Fruit fly (Drosophila melanogaster) whole organism, embryonic: ENCODE results near the gene Cyp28d2.

ENCODE experiments used
- Antp ChIP-seq: fragments of 200-800 bp; sonication (Bioruptor generic); optimal IDR thresholded peaks from 3 replicates; lab custom pipeline; 2016; ENCODE audit warnings: missing biosample characterization, missing genetic modification characterization
- BEAF-32 ChIP-seq: fragments of 200-800 bp; sonication (Bioruptor generic); optimal IDR thresholded peaks from 3 replicates; lab custom pipeline; 2017; ENCODE audit warnings: missing biosample characterization, missing genetic modification characterization, mild to moderate bottlenecking, moderate library complexity, missing genetic modification reagents
- Blimp-1 ChIP-seq: fragments of 200-800 bp; sonication (Bioruptor generic); optimal IDR thresholded peaks from 3 replicates; lab custom pipeline; 2018; ENCODE audit warnings: missing biosample characterization, missing genetic modification characterization, mild to moderate bottlenecking, moderate library complexity, missing genetic modification reagents
- CG10147 ChIP-seq: fragments of 200-800 bp; sonication (Bioruptor generic); optimal IDR thresholded peaks from 2 replicates; lab custom pipeline; 2019; ENCODE audit warnings: missing biosample characterization, mild to moderate bottlenecking, missing genetic modification characterization, moderate library complexity
- CG10209 ChIP-seq: fragments of 200-800 bp; sonication (Bioruptor generic); optimal IDR thresholded peaks from 3 replicates; lab custom pipeline; 2017; ENCODE audit warnings: missing biosample characterization, mild to moderate bottlenecking, missing genetic modification characterization, missing genetic modification reagents
- CG10543 ChIP-seq: fragments of 200-800 bp; sonication (Bioruptor generic); optimal IDR thresholded peaks from 3 replicates; lab custom pipeline; 2017; ENCODE audit warnings: missing biosample characterization, mild to moderate bottlenecking, missing genetic modification characterization, moderate library complexity
- CG11093 ChIP-seq: fragments of 200-800 bp; sonication (Bioruptor generic); IDR thresholded peaks from 3 replicates; pipeline ENCODE4 v1.3.6; 2022; ENCODE audit warnings: missing biosample characterization, missing genetic modification characterization
- CG12155 ChIP-seq: fragments of 200-800 bp; sonication (Bioruptor generic); optimal IDR thresholded peaks from 3 replicates; lab custom pipeline; 2016; ENCODE audit warnings: missing biosample characterization, missing genetic modification characterization
- CG12391 ChIP-seq: fragments of 200-800 bp; sonication (Bioruptor generic); optimal IDR thresholded peaks from 3 replicates; lab custom pipeline; 2018; ENCODE audit warnings: missing biosample characterization, mild to moderate bottlenecking, missing genetic modification characterization, moderate library complexity
- CG12769 ChIP-seq: fragments of 200-800 bp; sonication (Bioruptor generic); optimal IDR thresholded peaks from 2 replicates; lab custom pipeline; 2019; ENCODE audit warnings: missing biosample characterization, mild to moderate bottlenecking, missing genetic modification characterization, moderate library complexity
- CG15479 ChIP-seq: fragments of 200-800 bp; sonication (Bioruptor generic); optimal IDR thresholded peaks from 3 replicates; lab custom pipeline; 2019; ENCODE audit warnings: missing biosample characterization, mild to moderate bottlenecking, missing genetic modification characterization, moderate library complexity
- CG1603 ChIP-seq: fragments of 200-800 bp; sonication (Bioruptor generic); optimal IDR thresholded peaks from 2 replicates; lab custom pipeline; 2019; ENCODE audit warnings: missing biosample characterization, mild to moderate bottlenecking, missing genetic modification characterization, moderate library complexity
- CG1647 ChIP-seq: fragments of 200-800 bp; sonication (Bioruptor generic); optimal IDR thresholded peaks from 3 replicates; lab custom pipeline; 2016; ENCODE audit warnings: missing biosample characterization, missing genetic modification characterization
- CG17186 ChIP-seq: fragments of 200-800 bp; sonication (Bioruptor generic); optimal IDR thresholded peaks from 3 replicates; lab custom pipeline; 2017; ENCODE audit warnings: missing biosample characterization, missing genetic modification reagents, missing genetic modification characterization
- CG17328 ChIP-seq: fragments of 200-800 bp; sonication (Bioruptor generic); IDR thresholded peaks from 2 replicates; pipeline ENCODE4 v1.3.6; 2022; ENCODE audit warnings: missing biosample characterization, missing genetic modification characterization
- CG17385 ChIP-seq: fragments of 200-800 bp; sonication (Bioruptor generic); optimal IDR thresholded peaks from 3 replicates; lab custom pipeline; 2018; ENCODE audit warnings: missing biosample characterization, mild to moderate bottlenecking, missing genetic modification characterization
- CG18011 ChIP-seq: fragments of 200-800 bp; sonication (Bioruptor generic); optimal IDR thresholded peaks from 2 replicates; lab custom pipeline; 2017; ENCODE audit warnings: missing biosample characterization, missing genetic modification characterization, mild to moderate bottlenecking, moderate library complexity, missing genotype
- CG2129 ChIP-seq: fragments of 200-800 bp; sonication (Bioruptor generic); IDR thresholded peaks from 2 replicates; pipeline ENCODE4 v1.3.6; 2022; ENCODE audit warnings: missing biosample characterization, missing genetic modification characterization; ENCODE audit not compliant: partially characterized antibody
- CG2199 ChIP-seq: fragments of 200-800 bp; sonication (Bioruptor generic); IDR thresholded peaks from 3 replicates; pipeline ENCODE4 v1.3.6; 2022; ENCODE audit warnings: missing biosample characterization, missing genetic modification characterization
- CG2202 ChIP-seq: fragments of 200-800 bp; sonication (Bioruptor generic); optimal IDR thresholded peaks from 2 replicates; lab custom pipeline; 2018; ENCODE audit warnings: missing biosample characterization, mild to moderate bottlenecking, missing genetic modification characterization
- CG3995 ChIP-seq: fragments of 200-800 bp; sonication (Bioruptor generic); optimal IDR thresholded peaks from 3 replicates; lab custom pipeline; 2016; ENCODE audit warnings: missing biosample characterization, missing genetic modification characterization
- CG5180 ChIP-seq: fragments of 200-800 bp; sonication (Bioruptor generic); optimal IDR thresholded peaks from 3 replicates; lab custom pipeline; 2017; ENCODE audit warnings: missing biosample characterization, missing genetic modification characterization, mild to moderate bottlenecking, moderate library complexity, missing genetic modification reagents
- CG6765 ChIP-seq: fragments of 200-800 bp; sonication (Bioruptor generic); optimal IDR thresholded peaks from 3 replicates; lab custom pipeline; 2017; ENCODE audit warnings: missing biosample characterization, mild to moderate bottlenecking, missing genetic modification characterization
- CG7271 ChIP-seq: fragments of 200-800 bp; sonication (Bioruptor generic); optimal IDR thresholded peaks from 2 replicates; lab custom pipeline; 2018; ENCODE audit warnings: missing biosample characterization, mild to moderate bottlenecking, missing genetic modification characterization, moderate library complexity
- CG8359 ChIP-seq: fragments of 200-800 bp; sonication (Bioruptor generic); optimal IDR thresholded peaks from 2 replicates; lab custom pipeline; 2017; ENCODE audit warnings: missing biosample characterization, mild to moderate bottlenecking, missing genetic modification characterization, borderline replicate concordance
- CrebB ChIP-seq: fragments of 200-800 bp; sonication (Bioruptor generic); optimal IDR thresholded peaks from 3 replicates; lab custom pipeline; 2018; ENCODE audit warnings: missing biosample characterization, mild to moderate bottlenecking, missing genetic modification characterization
- E2f2 ChIP-seq: fragments of 200-800 bp; sonication (Bioruptor generic); IDR thresholded peaks from 2 replicates; pipeline ENCODE4 v1.3.6; 2022; ENCODE audit warnings: missing biosample characterization, missing genetic modification characterization
- Hand ChIP-seq: fragments of 200-800 bp; sonication (Bioruptor generic); optimal IDR thresholded peaks from 2 replicates; lab custom pipeline; 2017; ENCODE audit warnings: mild to moderate bottlenecking, missing biosample characterization, missing genetic modification reagents, missing genetic modification characterization
- Kr ChIP-seq: fragments of 200-800 bp; sonication (Bioruptor generic); optimal IDR thresholded peaks from 2 replicates; lab custom pipeline; 2017; ENCODE audit warnings: missing biosample characterization, mild to moderate bottlenecking, missing genetic modification characterization
- Med ChIP-seq: fragments of 200-800 bp; sonication (Bioruptor generic); peaks from one replicate; lab custom pipeline; 2016; ENCODE audit warnings: missing biosample characterization, missing genetic modification characterization, mild to moderate bottlenecking, inconsistent platforms, moderate library complexity
- Rx ChIP-seq: fragments of 200-800 bp; sonication (Bioruptor generic); IDR thresholded peaks from 2 replicates; pipeline ENCODE4 v1.3.6; 2022; ENCODE audit warnings: missing biosample characterization, missing genetic modification characterization
- Sox100B ChIP-seq: fragments of 200-800 bp; sonication (Bioruptor generic); optimal IDR thresholded peaks from 3 replicates; lab custom pipeline; 2018; ENCODE audit warnings: missing biosample characterization, mild to moderate bottlenecking, missing genetic modification characterization
- Taf1 ChIP-seq: fragments of 200-800 bp; sonication (Bioruptor generic); IDR thresholded peaks from 2 replicates; pipeline ENCODE4 v1.3.6; 2022; ENCODE audit warnings: missing biosample characterization, missing genetic modification characterization
- ac ChIP-seq: fragments of 200-800 bp; sonication (Bioruptor generic); optimal IDR thresholded peaks from 3 replicates; lab custom pipeline; 2017; ENCODE audit warnings: missing biosample characterization, mild to moderate bottlenecking, missing genetic modification characterization
- bbx ChIP-seq: fragments of 200-800 bp; sonication (Bioruptor generic); IDR thresholded peaks from 2 replicates; pipeline ENCODE4 v1.3.6; 2022; ENCODE audit warnings: missing biosample characterization, missing genetic modification characterization; ENCODE audit not compliant: partially characterized antibody
- chinmo ChIP-seq: fragments of 200-800 bp; sonication (Bioruptor generic); IDR thresholded peaks from 4 replicates; pipeline ENCODE4 v1.3.6; 2022; ENCODE audit warnings: missing biosample characterization, missing genetic modification characterization; ENCODE audit not compliant: partially characterized antibody
- dysf ChIP-seq: fragments of 200-800 bp; sonication (Bioruptor generic); IDR thresholded peaks from 3 replicates; pipeline ENCODE4 v1.3.6; 2022; ENCODE audit warnings: missing biosample characterization, missing genetic modification characterization
- eve ChIP-seq, 2 experiments: fragments of >200 bp; optimal IDR thresholded peaks; 2 replicates each; lab custom pipeline; 2017; ENCODE audit warnings: missing biosample characterization in 2 of 2, missing genetic modification characterization in 2 of 2
- her ChIP-seq: fragments of 200-800 bp; sonication (Bioruptor generic); optimal IDR thresholded peaks from 2 replicates; lab custom pipeline; 2016; ENCODE audit warnings: missing biosample characterization, missing genetic modification characterization
- hth ChIP-seq: fragments of >200 bp; optimal IDR thresholded peaks from 2 replicates; lab custom pipeline; 2017; ENCODE audit warnings: inconsistent platforms
- kah ChIP-seq: fragments of 200-800 bp; sonication (Bioruptor generic); optimal IDR thresholded peaks from 2 replicates; lab custom pipeline; 2018; ENCODE audit warnings: missing biosample characterization, mild to moderate bottlenecking, missing genetic modification characterization
- lilli ChIP-seq: fragments of 200-800 bp; sonication (Bioruptor generic); optimal IDR thresholded peaks from 3 replicates; lab custom pipeline; 2016; ENCODE audit warnings: missing biosample characterization, missing genetic modification characterization
- nau ChIP-seq: fragments of 200-800 bp; sonication (Bioruptor generic); optimal IDR thresholded peaks from 3 replicates; lab custom pipeline; 2017; ENCODE audit warnings: missing biosample characterization, mild to moderate bottlenecking, missing genetic modification characterization, missing genetic modification reagents
- sd ChIP-seq: fragments of 200-800 bp; sonication (Bioruptor generic); optimal IDR thresholded peaks from 3 replicates; lab custom pipeline; 2018; ENCODE audit warnings: missing biosample characterization, mild to moderate bottlenecking, missing genetic modification characterization, moderate library complexity
- seq ChIP-seq: fragments of 200-800 bp; sonication (Bioruptor generic); IDR thresholded peaks from 2 replicates; pipeline ENCODE4 v1.3.6; 2022; ENCODE audit warnings: missing biosample characterization, missing genetic modification characterization
- stwl ChIP-seq: fragments of 200-800 bp; sonication (Bioruptor generic); optimal IDR thresholded peaks from 3 replicates; lab custom pipeline; 2018; ENCODE audit warnings: missing biosample characterization, mild to moderate bottlenecking, missing genetic modification characterization, moderate library complexity
- tup ChIP-seq: fragments of 200-800 bp; sonication (Bioruptor generic); optimal IDR thresholded peaks from 2 replicates; lab custom pipeline; 2016; ENCODE audit warnings: missing biosample characterization, mild to moderate bottlenecking, missing genetic modification characterization, moderate library complexity
- usp ChIP-seq: fragments of >200 bp; optimal IDR thresholded peaks from 2 replicates; lab custom pipeline; 2017; ENCODE audit warnings: missing biosample characterization, missing genetic modification characterization
- zen ChIP-seq: fragments of 200-800 bp; sonication (Bioruptor generic); optimal IDR thresholded peaks from 3 replicates; lab custom pipeline; 2018; ENCODE audit warnings: missing biosample characterization, mild to moderate bottlenecking, missing genetic modification characterization, moderate library complexity

The Cyp28d2 gene

DNA sequence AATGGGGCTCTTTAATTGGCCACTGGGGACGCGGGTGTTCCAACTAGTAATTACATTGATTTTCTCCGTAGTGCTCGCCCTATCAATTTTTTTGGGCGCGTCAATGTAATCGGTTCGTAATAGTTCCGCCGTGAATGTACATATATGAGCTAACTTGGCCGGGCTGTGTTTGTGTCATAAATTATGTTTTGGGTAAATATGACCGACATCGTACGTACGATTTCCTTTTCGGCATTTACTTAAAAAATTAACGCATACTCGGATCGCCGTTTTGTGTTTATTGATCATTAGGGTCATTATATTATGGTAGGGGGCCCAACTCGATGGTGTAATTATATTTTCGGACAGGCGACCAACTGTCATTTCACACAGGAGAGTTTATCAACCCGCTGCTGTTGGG lies 10.4 kb upstream of the Cyp28d2 start (continued):
- TF ChIP-seq bbx (GFP tag; lab: Robert Waterston, UW) = no peak
- peak; percentile 77 for TF ChIP-seq CG5180 (GFP tag; lab: Kevin White, UChicago)
- no peak for TF ChIP-seq CG17385 (GFP tag; lab: Kevin White, UChicago)

DNA sequence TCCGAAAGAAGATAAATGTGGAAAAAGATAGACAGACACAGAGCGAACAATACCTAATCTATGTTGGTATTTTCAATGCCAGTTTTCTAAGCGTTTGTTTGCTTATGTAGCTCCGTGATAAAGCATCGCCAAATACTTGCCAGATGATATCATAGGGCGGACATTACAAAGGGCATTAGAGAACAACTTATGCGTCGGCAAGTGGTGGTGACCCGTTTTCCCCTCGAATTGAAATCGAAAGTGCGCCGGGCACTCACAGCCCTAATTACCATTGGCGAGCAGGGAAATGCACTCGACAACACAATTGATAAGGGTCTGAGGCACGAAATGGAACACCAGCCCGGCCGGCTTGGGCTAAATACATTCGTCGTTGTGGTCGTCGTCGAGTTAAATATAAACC lies 9.9 kb upstream of the Cyp28d2 start:
- TF ChIP-seq CG8359 (GFP tag; lab: Kevin White, UChicago) (no peak), CG17186 (GFP tag; lab: Kevin White, UChicago) (no peak), CG7271 (tag; lab: Kevin White, UChicago) (no peak), CG3995 (GFP tag; lab: Kevin White, UChicago) (no peak), CG1603 (tag; lab: Kevin White, UChicago) (no peak), tup (GFP tag; lab: Kevin White, UChicago) (no peak), BEAF-32 (GFP tag; lab: Kevin White, UChicago) (no peak), CG11093 (GFP tag; lab: Robert Waterston, UW) (no peak), CG2202 (tag; lab: Kevin White, UChicago) (no peak), stwl (tag; lab: Kevin White, UChicago) (no peak), CG18011 (GFP tag; lab: Kevin White, UChicago) (no peak), E2f2 (GFP tag; lab: Robert Waterston, UW) (no peak), Taf1 (0 out of 2 replicates have a peak, but pooled peaks have one; percentile 1), Blimp-1 (peak; percentile 69), CG12769 (tag; lab: Kevin White, UChicago) (peak; percentile 60), CG10209 (GFP tag; lab: Kevin White, UChicago) (no peak), usp (GFP tag; lab: Kevin White, UChicago) (no peak), CG6765 (GFP tag; lab: Kevin White, UChicago) (no peak), Sox100B (no peak), CG2129 (no peak), lilli (GFP tag; lab: Kevin White, UChicago) (no peak), eve (GFP tag; optimal IDR thresholded peaks at IDR 0.05; lab: Kevin White, UChicago) (no peak), CG2199 (GFP tag; lab: Robert Waterston, UW) (peak; percentile 38; the same call in 1 of the 3 replicates), chinmo (GFP tag; lab: Robert Waterston, UW) (0 out of 4 replicates have a peak, but pooled peaks have one; percentile 70), CG12391 (tag; lab: Kevin White, UChicago) (no peak), her (GFP tag; lab: Kevin White, UChicago) (no peak), zen (no peak), CG1647 (GFP tag; lab: Kevin White, UChicago) (no peak), dysf (no peak), CG15479 (peak; percentile 57), Med (GFP tag; lab: Kevin White, UChicago) (peak; percentile 56), hth (lab: Kevin White, UChicago) (no peak), CG10147 (GFP tag; lab: Kevin White, UChicago) (no peak), kah (GFP tag; lab: Kevin White, UChicago) (no peak), ac (GFP tag; lab: Kevin White, UChicago) (no peak), CG17328 (GFP tag; lab: Robert Waterston, UW) (no peak), seq (GFP tag; lab: Robert Waterston, UW) (no peak), CG10543 (no peak), CrebB (tag; lab: Kevin White, UChicago) (no peak), Hand (GFP tag; lab: Kevin White, UChicago) (no peak), Antp (GFP tag; lab: Kevin White, UChicago) (no peak), CG12155 (no peak), Rx (GFP tag; lab: Robert Waterston, UW) (no peak), sd (tag; lab: Kevin White, UChicago) (peak; percentile 87), Kr (GFP tag; lab: Kevin White, UChicago) (no peak), nau (GFP tag; lab: Kevin White, UChicago) (no peak)
